Worm (Caenorhabditis elegans) whole organism, L1 larva: ENCODE results near the gene cutl-19.
A peak's percentile ranks its signal among the peaks of the same experiment; 100 is the strongest.

Experiments used
- C16A3.4 ChIP-seq: fragments of 150-350 bp; optimal IDR thresholded peaks from 2 replicates; lab custom pipeline; 2014; ENCODE audit warnings: missing biosample characterization, missing genetic modification characterization
- aha-1 ChIP-seq: fragments of 150-350 bp; optimal IDR thresholded peaks from 2 replicates; lab custom pipeline; 2014; ENCODE audit warnings: missing biosample characterization, missing genetic modification characterization
- alr-1 ChIP-seq: fragments of 200-800 bp; sonication (Bioruptor generic); optimal IDR thresholded peaks from 2 replicates; lab custom pipeline; 2018; ENCODE audit warnings: borderline replicate concordance, mild to moderate bottlenecking, missing genetic modification characterization, missing compliant biosample characterization
- aly-2 ChIP-seq: fragments of 150-350 bp; optimal IDR thresholded peaks from 2 replicates; lab custom pipeline; 2014; ENCODE audit warnings: missing biosample characterization, missing genetic modification characterization
- ceh-90 ChIP-seq: sonication (generic microtip); optimal IDR thresholded peaks from 2 replicates; lab custom pipeline; 2016; ENCODE audit warnings: missing genetic modification characterization, missing compliant biosample characterization
- ces-1 ChIP-seq: fragments of 150-350 bp; optimal IDR thresholded peaks from 2 replicates; lab custom pipeline; 2014; ENCODE audit warnings: missing biosample characterization, missing genetic modification reagents, missing genetic modification characterization
- dsc-1 ChIP-seq: sonication (generic microtip); optimal IDR thresholded peaks from 2 replicates; lab custom pipeline; 2016; ENCODE audit warnings: mild to moderate bottlenecking, missing genetic modification characterization, missing compliant biosample characterization
- efl-1 ChIP-seq, 4 experiments: fragments of 150-350 bp; optimal IDR thresholded peaks in 3 of 4; peaks in 1 of 4; 1 replicate in 1 of 4; 2 replicates in 3 of 4; lab custom pipeline; 2014; ENCODE audit warnings: missing biosample characterization in 2 of 4, missing genetic modification characterization in 2 of 4, missing genetic modification reagents in 2 of 4
- egl-27 ChIP-seq, 2 experiments: fragments of 150-350 bp in 1 of 2; sonication (generic microtip); optimal IDR thresholded peaks; 3 replicates each; lab custom pipeline; 2017 to 2018; ENCODE audit warnings: missing biosample characterization in 2 of 2, missing genetic modification characterization in 2 of 2, missing genetic modification reagents in 2 of 2
- fkh-8 ChIP-seq: sonication (generic microtip); optimal IDR thresholded peaks from 2 replicates; lab custom pipeline; 2016; ENCODE audit warnings: mild to moderate bottlenecking, missing genetic modification characterization, missing compliant biosample characterization
- hlh-17 ChIP-seq: fragments of 200-800 bp; sonication (Bioruptor generic); optimal IDR thresholded peaks from 2 replicates; lab custom pipeline; 2018; ENCODE audit warnings: missing genetic modification characterization, mild to moderate bottlenecking, missing compliant biosample characterization, moderate library complexity, borderline replicate concordance
- hpl-2 ChIP-seq: fragments of 150-350 bp; optimal IDR thresholded peaks from 2 replicates; lab custom pipeline; 2014; ENCODE audit warnings: missing biosample characterization, missing genetic modification reagents, missing genetic modification characterization
- lin-13 ChIP-seq: fragments of 150-350 bp; optimal IDR thresholded peaks from 2 replicates; lab custom pipeline; 2014; ENCODE audit warnings: missing biosample characterization, missing genetic modification reagents, missing genetic modification characterization
- lin-39 ChIP-seq: fragments of 150-350 bp; optimal IDR thresholded peaks from 2 replicates; lab custom pipeline; 2014; ENCODE audit warnings: missing biosample characterization, missing genetic modification reagents, missing genetic modification characterization
- mdl-1 ChIP-seq, 2 experiments: fragments of 150-350 bp; optimal IDR thresholded peaks; 2 replicates each; lab custom pipeline; 2014 to 2017; ENCODE audit warnings: missing biosample characterization in 2 of 2, missing genetic modification characterization in 2 of 2, inconsistent platforms in 1 of 2
- mef-2 ChIP-seq: fragments of 150-350 bp; optimal IDR thresholded peaks from 2 replicates; lab custom pipeline; 2014; ENCODE audit warnings: missing biosample characterization, missing genetic modification characterization
- nhr-47 ChIP-seq: sonication (generic microtip); optimal IDR thresholded peaks from 2 replicates; lab custom pipeline; 2016; ENCODE audit warnings: mild to moderate bottlenecking, missing genetic modification characterization, moderate library complexity, missing compliant biosample characterization
- nhr-76 ChIP-seq: sonication (generic microtip); optimal IDR thresholded peaks from 2 replicates; lab custom pipeline; 2017; ENCODE audit warnings: missing biosample characterization, missing genetic modification characterization
- nhr-77 ChIP-seq: fragments of 150-350 bp; optimal IDR thresholded peaks from 2 replicates; lab custom pipeline; 2014; ENCODE audit warnings: missing biosample characterization, missing genetic modification characterization
- nhr-84 ChIP-seq: sonication (generic microtip); optimal IDR thresholded peaks from 2 replicates; lab custom pipeline; 2017; ENCODE audit warnings: missing biosample characterization, missing genetic modification characterization
- nhr-85 ChIP-seq: sonication (generic microtip); peaks from one replicate; lab custom pipeline; 2016; ENCODE audit warnings: missing genetic modification characterization, inconsistent platforms, missing compliant biosample characterization
- pag-3 ChIP-seq: sonication (generic microtip); optimal IDR thresholded peaks from 2 replicates; lab custom pipeline; 2017; ENCODE audit warnings: missing genetic modification characterization, mild to moderate bottlenecking, missing compliant biosample characterization, antibody characterized with exemption, borderline replicate concordance; ENCODE audit not compliant: insufficient read depth
- snu-23 ChIP-seq: sonication (generic microtip); optimal IDR thresholded peaks from 2 replicates; lab custom pipeline; 2016; ENCODE audit warnings: missing genetic modification characterization, missing compliant biosample characterization
- sptf-1 ChIP-seq: fragments of 150-350 bp; optimal IDR thresholded peaks from 2 replicates; lab custom pipeline; 2014; ENCODE audit warnings: missing biosample characterization, missing genetic modification characterization
- sup-37 ChIP-seq: fragments of 200-800 bp; sonication (Bioruptor generic); optimal IDR thresholded peaks from 2 replicates; lab custom pipeline; 2018; ENCODE audit warnings: mild to moderate bottlenecking, missing genetic modification characterization, missing compliant biosample characterization
- swsn-7 ChIP-seq: sonication (generic microtip); optimal IDR thresholded peaks from 2 replicates; lab custom pipeline; 2016; ENCODE audit warnings: missing genetic modification characterization, missing compliant biosample characterization
- tbx-2 ChIP-seq: sonication (generic microtip); optimal IDR thresholded peaks from 2 replicates; lab custom pipeline; 2016; ENCODE audit warnings: missing genetic modification characterization, missing compliant biosample characterization
- tlp-1 ChIP-seq: fragments of 150-350 bp; optimal IDR thresholded peaks from 2 replicates; lab custom pipeline; 2014; ENCODE audit warnings: missing biosample characterization, missing genetic modification characterization
- unc-130 ChIP-seq: fragments of 150-350 bp; optimal IDR thresholded peaks from 2 replicates; lab custom pipeline; 2017; ENCODE audit warnings: missing biosample characterization, missing genetic modification characterization, inconsistent platforms
- unc-62 ChIP-seq: fragments of 150-350 bp; optimal IDR thresholded peaks from 2 replicates; lab custom pipeline; 2014; ENCODE audit warnings: missing biosample characterization, missing genetic modification reagents, missing genetic modification characterization
- unc-98 ChIP-seq: fragments of 200-800 bp; sonication (Bioruptor generic); IDR thresholded peaks from 2 replicates; pipeline ENCODE4 v1.3.6; 2022; ENCODE audit warnings: missing genetic modification characterization, missing compliant biosample characterization
- vab-15 ChIP-seq: sonication (generic microtip); optimal IDR thresholded peaks from 2 replicates; lab custom pipeline; 2017; ENCODE audit warnings: missing genotype, mild to moderate bottlenecking, missing genetic modification characterization, missing compliant biosample characterization
- zag-1 ChIP-seq: fragments of 150-350 bp; optimal IDR thresholded peaks from 2 replicates; lab custom pipeline; 2014; ENCODE audit warnings: missing biosample characterization, missing genetic modification characterization

Gene cutl-19

ce11 chrIII:5254108-5254507 is 36.7 kb upstream of the cutl-19 start, which contains the start of the genes sumv-1 and gop-1 (continued):
- TF ChIP-seq aha-1, result no peak
- TF ChIP-seq nhr-84 (tag; lab: Kevin White, UChicago), result no peak
- TF ChIP-seq hpl-2, result no peak
- TF ChIP-seq vab-15 (tag; lab: Kevin White, UChicago), result no peak
- no peak for TF ChIP-seq lin-39
- TF ChIP-seq zag-1 (tag; lab: Kevin White, UChicago), result no peak
- TF ChIP-seq, all 84 proteins: peak for 3

- TF ChIP-seq nhr-77 (no peak), mdl-1 (tag; optimal IDR thresholded peaks at IDR 0.05; lab: Kevin White, UChicago) (no peak), lin-13 (GFP tag; lab: Kevin White, UChicago) (no peak), aha-1 (no peak), dsc-1 (tag; lab: Kevin White, UChicago) (peak; percentile 48), egl-27 (tag; optimal IDR thresholded peaks at IDR 0.05; lab: Kevin White, UChicago) (no peak), sptf-1 (tag; lab: Kevin White, UChicago) (no peak), alr-1 (no peak), efl-1 (optimal IDR thresholded peaks at IDR 0.05; lab: Kevin White, UChicago) (no peak), efl-1 (GFP tag; optimal IDR thresholded peaks at IDR 0.05 in 1 of 2; lab: Kevin White, UChicago) (peak in 1 of 2 experiments; percentile 29), ceh-90 (tag; lab: Kevin White, UChicago) (no peak), tbx-2 (no peak), ces-1 (GFP tag; lab: Kevin White, UChicago) (no peak), unc-62 (no peak), nhr-47 (tag; lab: Kevin White, UChicago) (no peak), nhr-76 (tag; lab: Kevin White, UChicago) (no peak), swsn-7 (no peak), C16A3.4 (tag; lab: Kevin White, UChicago) (no peak), snu-23 (GFP tag; lab: Kevin White, UChicago) (no peak)
- TF ChIP-seq, all 84 proteins: peak for 2
Measured at ce11 chrIII:5248706-5249105, 31.3 kb upstream of the cutl-19 start.

ce11 chrIII:5245067-5245466 is 27.7 kb upstream of the cutl-19 start:
- TF ChIP-seq sptf-1 (tag; lab: Kevin White, UChicago) (no peak), nhr-76 (tag; lab: Kevin White, UChicago) (no peak), efl-1 (optimal IDR thresholded peaks at IDR 0.05; lab: Kevin White, UChicago) (no peak), efl-1 (GFP tag; optimal IDR thresholded peaks at IDR 0.05 in 1 of 2; lab: Kevin White, UChicago) (no peak), unc-98 (GFP tag; lab: Robert Waterston, UW) (no peak), unc-130 (tag; lab: Kevin White, UChicago) (no peak), nhr-85 (tag; lab: Kevin White, UChicago) (no peak)

DNA sequence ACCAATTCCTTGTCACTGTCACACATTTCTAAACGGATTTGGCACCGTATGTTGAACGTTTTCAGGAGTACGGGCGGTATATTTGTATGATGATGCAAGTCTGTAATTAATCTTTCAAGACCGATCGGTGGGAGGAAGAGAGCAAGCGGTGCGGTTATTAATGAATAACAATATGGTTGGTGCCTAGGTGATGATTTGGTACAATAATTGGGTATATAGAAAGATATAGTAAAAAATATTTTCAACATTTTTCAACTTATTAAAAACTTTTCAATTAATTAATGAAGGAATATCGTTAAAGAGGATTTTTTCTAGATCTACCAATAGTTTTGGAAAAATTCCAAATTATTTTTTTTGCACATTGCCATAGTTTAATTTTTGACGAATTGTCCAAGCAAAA is 27.1 kb upstream of the cutl-19 start, which contains the start of gene cnd-1:
cnd-1 (minus strand) TSS at position 101 of the 400 bp plus-strand sequence.
- TF ChIP-seq fkh-8 (tag; lab: Kevin White, UChicago) (no peak), aly-2 (no peak), tbx-2 (no peak), hlh-17 (GFP tag; lab: Kevin White, UChicago) (no peak)

ce11 chrIII:5241854-5242253 is 24.4 kb upstream of the cutl-19 start:
- no peak for TF ChIP-seq tlp-1 (tag; lab: Kevin White, UChicago)
- TF ChIP-seq efl-1 (optimal IDR thresholded peaks at IDR 0.05; lab: Kevin White, UChicago), result no peak
- peak in 1 of 2 experiments; percentile 77 for TF ChIP-seq efl-1 (GFP tag; optimal IDR thresholded peaks at IDR 0.05 in 1 of 2; lab: Kevin White, UChicago)

DNA sequence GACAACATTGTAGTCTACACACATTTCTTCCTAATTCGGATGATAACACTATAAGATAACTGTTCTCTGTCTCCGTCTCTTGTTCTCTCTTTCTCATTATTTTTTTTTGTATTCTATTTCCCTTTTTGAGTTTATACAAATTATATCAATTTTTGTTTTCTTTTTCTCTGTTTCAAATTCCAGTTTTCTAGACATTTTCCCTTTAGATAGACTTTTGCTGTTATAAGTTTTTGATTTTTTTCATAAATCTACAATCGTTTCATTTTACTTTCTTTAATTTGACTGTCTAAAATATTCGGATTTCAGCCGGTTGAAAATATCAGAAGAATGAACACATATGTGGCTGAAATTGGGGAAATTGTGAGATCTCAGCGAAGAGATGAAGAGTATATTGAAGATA is 18.7 kb upstream of the cutl-19 start, which contains the start of gene prx-10:
prx-10 (plus strand) TSS at position 301 of the 400 bp plus-strand sequence.
- TF ChIP-seq pag-3 (tag; lab: Kevin White, UChicago) (no peak), hlh-17 (GFP tag; lab: Kevin White, UChicago) (no peak), nhr-84 (tag; lab: Kevin White, UChicago) (no peak), mef-2 (tag; lab: Kevin White, UChicago) (no peak), nhr-85 (tag; lab: Kevin White, UChicago) (peak; percentile 33), sup-37 (no peak)
